Worm (Caenorhabditis elegans): ENCODE results near the gene eat-17.

ce11 chrX:16361001-16361400 is 55.6 kb downstream of the eat-17 start:
- no peak for TF ChIP-seq spr-3 (GFP tag; optimal IDR thresholded peaks at IDR 0.05)
- no peak for TF ChIP-seq mep-1 (tag; optimal IDR thresholded peaks at IDR 0.05)
